Worm (Caenorhabditis elegans): ENCODE results near the gene str-81.

The str-81 gene

DNA sequence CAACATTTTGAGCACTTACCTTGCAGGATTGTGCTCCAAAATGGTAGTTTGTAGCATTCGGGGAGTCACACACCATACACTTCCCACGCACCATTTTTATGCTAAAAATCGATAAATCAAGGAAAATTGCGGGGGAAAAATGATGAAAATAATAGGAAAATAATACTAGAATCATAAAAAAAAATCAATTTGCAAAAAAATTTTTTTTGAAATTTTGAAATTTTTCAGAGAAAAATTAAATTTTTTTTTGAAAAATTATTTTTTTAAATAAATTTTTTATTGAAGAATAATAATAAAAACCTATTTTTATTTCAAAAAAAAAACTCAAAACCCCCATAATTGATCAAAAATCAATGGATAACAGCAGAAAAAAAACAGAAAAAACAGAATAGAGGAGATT lies 39.1 kb downstream of the str-81 start, which contains the start of gene nhr-79:
TSS of gene nhr-79 (minus strand) at position 101 of the 400 bp plus-strand sequence.
- no peak for TF ChIP-seq nhr-85 (tag)
- TF ChIP-seq vab-15 (tag; optimal IDR thresholded peaks at IDR 0.05), result no peak
- TF ChIP-seq alr-1 (tag; optimal IDR thresholded peaks at IDR 0.05; ENCODE audit: borderline replicate concordance), result no peak
- no peak for TF ChIP-seq dsc-1 (tag; optimal IDR thresholded peaks at IDR 0.05)
- no peak for TF ChIP-seq ceh-82 (tag; optimal IDR thresholded peaks at IDR 0.05)
- TF ChIP-seq lin-39 (tag; optimal IDR thresholded peaks at IDR 0.05), result no peak
- no peak for TF ChIP-seq C16A3.4 (tag; optimal IDR thresholded peaks at IDR 0.05)
- TF ChIP-seq unc-30 (tag; optimal IDR thresholded peaks at IDR 0.05), result no peak
- TF ChIP-seq nhr-20 (tag; optimal IDR thresholded peaks at IDR 0.05), result no peak

DNA sequence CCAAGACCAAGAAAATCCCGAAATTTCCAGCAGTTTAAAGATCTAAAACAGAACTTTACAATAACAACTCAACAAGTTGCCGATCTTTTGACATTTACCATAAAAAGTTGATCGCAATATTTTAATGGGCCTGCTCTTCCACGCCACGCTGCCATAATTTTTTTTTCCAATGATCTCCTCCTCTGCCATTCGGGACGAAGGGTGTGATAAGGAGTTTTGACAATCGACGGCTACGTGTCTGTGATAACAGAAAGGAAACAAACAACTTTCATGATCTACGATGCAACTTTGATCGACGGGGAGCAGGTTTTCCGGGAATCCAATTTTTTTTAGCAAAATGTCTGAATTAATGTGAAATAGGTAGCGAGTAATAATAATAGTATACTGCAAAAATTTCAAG lies 44.0 kb downstream of the str-81 start:
- TF ChIP-seq ceh-8 (GFP tag; optimal IDR thresholded peaks at IDR 0.05) (no peak), lin-35 (GFP tag; optimal IDR thresholded peaks at IDR 0.05) (peak in 1 of 2 experiments; percentile 38), elt-2 (tag; optimal IDR thresholded peaks at IDR 0.05) (peak; percentile 70)

DNA sequence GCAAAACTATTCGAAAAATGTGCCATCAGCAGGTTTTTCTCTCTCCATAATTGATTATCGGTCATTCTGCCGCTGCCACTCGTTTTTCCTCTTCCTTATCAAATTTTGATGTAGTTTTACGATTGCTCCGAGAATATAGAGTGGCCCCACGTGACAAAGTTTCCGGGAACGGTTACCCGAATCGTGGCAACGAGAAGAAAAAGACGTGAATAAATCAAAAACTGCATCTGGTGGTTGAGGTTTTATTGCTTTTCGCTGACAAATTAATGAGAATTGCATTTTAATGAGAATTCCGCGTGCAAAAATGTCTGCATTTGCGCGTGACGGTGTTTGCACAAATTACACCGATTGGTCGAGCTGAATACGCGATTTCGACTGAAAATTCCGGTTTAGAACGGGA lies 45.4 kb downstream of the str-81 start:
- TF ChIP-seq nhr-77 (tag; optimal IDR thresholded peaks at IDR 0.05) (no peak), efl-1 (optimal IDR thresholded peaks at IDR 0.05) (no peak), efl-1 (GFP tag; optimal IDR thresholded peaks at IDR 0.05 in 1 of 2) (peak in 1 of 2 experiments; percentile 52), F16B12.6 (tag; optimal IDR thresholded peaks at IDR 0.05) (peak; percentile 12), lin-35 (GFP tag; optimal IDR thresholded peaks at IDR 0.05) (peak in 1 of 2 experiments; percentile 2), lin-14 (GFP tag; optimal IDR thresholded peaks at IDR 0.05) (peak; percentile 10), C04F5.9 (tag; optimal IDR thresholded peaks at IDR 0.05) (no peak), nhr-20 (tag; optimal IDR thresholded peaks at IDR 0.05) (peak; percentile 19), nhr-11 (tag; optimal IDR thresholded peaks at IDR 0.05) (no peak), elt-2 (tag; optimal IDR thresholded peaks at IDR 0.05) (peak; percentile 90)

DNA sequence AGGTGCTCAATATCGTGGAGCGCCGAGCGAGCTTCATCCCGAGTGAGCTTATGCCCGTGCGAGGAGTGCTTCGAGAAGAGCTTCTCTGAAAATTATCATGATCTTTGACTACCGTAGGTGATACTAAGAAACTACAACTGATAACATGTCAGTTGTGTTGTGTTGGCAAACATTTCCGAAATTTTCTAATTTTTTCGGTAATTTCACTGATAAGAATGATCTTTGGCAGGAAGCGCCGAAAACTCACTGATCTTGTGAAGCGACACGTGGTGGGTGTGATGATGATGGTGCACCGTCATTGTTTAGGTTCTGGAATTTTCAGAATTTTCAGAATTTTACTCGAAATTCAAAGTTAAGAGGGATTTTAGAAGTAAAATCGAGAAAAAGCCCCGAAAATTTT lies 47.6 kb downstream of the str-81 start, which contains the start of gene Y39B6A.1:
TSS of gene Y39B6A.1 (minus strand) at position 309 of the 400 bp plus-strand sequence.
- TF ChIP-seq lin-14 (GFP tag; optimal IDR thresholded peaks at IDR 0.05), result no peak
- peak in 1 of 2 experiments; percentile 3 for TF ChIP-seq lin-35 (GFP tag; optimal IDR thresholded peaks at IDR 0.05)
- peak; percentile 76 for TF ChIP-seq elt-2 (tag; optimal IDR thresholded peaks at IDR 0.05)
- no peak for TF ChIP-seq unc-62 (GFP tag; optimal IDR thresholded peaks at IDR 0.05)

DNA sequence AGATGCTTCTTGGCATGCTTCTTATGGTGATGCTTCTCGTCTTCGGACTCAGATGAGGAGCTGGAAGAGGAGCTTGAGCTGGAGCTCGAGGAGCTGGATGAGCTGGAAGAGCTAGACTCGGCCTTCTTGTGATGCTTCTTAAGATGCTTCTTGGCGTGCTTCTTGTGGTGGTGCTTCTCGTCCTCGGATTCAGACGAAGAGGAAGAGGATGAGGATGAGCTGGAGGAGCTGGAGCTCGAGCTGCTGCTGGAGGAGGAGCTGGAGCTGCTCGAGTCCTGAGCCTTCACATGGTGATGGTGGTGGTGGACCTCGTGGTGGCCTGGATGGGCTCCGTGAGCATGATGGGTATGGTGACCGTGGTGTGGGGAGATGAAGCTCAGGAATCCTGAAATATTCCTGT lies 48.1 kb downstream of the str-81 start:
- TF ChIP-seq aly-2 (tag; optimal IDR thresholded peaks at IDR 0.05) (no peak), tlp-1 (tag; optimal IDR thresholded peaks at IDR 0.05) (no peak), mab-9 (GFP tag; IDR thresholded peaks at IDR 0.05) (no peak), nhr-237 (tag; optimal IDR thresholded peaks at IDR 0.05) (no peak), lsy-2 (tag; optimal IDR thresholded peaks at IDR 0.05) (no peak), ceh-63 (GFP tag; optimal IDR thresholded peaks at IDR 0.05) (no peak), ceh-82 (tag; optimal IDR thresholded peaks at IDR 0.05) (no peak), vab-15 (tag; optimal IDR thresholded peaks at IDR 0.05) (no peak), unc-30 (tag; optimal IDR thresholded peaks at IDR 0.05) (no peak), swsn-7 (tag; optimal IDR thresholded peaks at IDR 0.05) (no peak)

DNA sequence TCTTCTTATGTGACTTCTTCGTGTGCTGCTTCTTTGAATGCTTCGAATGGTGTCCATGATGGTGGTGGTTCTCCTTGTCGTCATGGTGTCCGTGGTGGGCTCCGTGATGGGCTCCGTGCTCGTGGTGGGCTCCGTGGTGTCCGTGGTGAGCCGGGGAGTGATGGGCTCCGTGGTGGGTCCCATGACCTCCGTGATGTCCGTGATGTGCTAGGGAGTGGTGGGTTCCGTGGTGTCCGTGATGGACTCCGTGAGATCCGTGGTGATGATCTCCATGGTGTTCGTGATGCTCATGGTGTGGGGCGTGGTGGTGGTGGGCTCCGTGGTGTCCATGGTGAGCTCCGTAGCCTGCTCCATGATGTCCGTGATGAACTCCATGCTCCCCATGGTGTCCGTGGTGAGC lies 49.7 kb downstream of the str-81 start:
- no peak for TF ChIP-seq efl-1 (optimal IDR thresholded peaks at IDR 0.05)
- peak in 1 of 2 experiments; percentile 65 for TF ChIP-seq efl-1 (GFP tag; optimal IDR thresholded peaks at IDR 0.05 in 1 of 2)
- no peak for TF ChIP-seq aly-2 (tag; optimal IDR thresholded peaks at IDR 0.05)

DNA sequence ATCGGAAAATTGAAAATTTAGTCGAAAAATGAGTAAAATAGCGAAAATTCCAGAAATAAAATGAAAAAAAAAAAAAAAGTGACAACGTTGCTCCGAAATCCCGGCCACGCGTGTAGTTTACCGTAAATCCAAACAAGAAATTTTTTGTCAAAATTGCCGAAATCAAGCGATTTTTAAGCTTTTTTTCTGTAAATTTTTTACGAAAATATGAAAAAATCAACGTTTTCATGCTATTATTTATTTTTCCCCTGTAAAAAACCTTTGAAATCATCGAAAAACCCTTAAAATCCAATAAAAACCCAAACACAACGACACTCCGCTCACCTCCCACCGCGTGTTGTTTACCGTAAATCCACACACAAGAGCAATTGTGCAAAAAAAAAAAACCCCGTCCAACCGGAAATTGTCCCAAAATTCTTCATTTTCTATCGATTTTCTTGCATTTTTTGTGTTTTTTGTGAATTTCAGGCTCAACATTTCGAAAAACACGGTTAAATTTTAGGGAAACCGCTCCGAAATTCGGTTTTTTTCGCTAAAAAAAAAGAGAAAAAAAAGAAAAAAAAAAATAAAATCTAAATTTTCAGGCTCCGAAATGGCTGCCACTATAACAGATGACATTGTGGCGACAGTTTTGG lies 60.8 kb downstream of the str-81 start, which contains the start of the genes Y39B6A.3 and pph-5:
TSS of gene Y39B6A.3 (minus strand) at position 51 of the 635 bp plus-strand sequence.
TSS of gene pph-5 (plus strand) at position 585 of the 635 bp plus-strand sequence.
- TF ChIP-seq nhr-90 (tag; optimal IDR thresholded peaks at IDR 0.05; ENCODE audit: poor library complexity) (no peak), blmp-1 (tag; optimal IDR thresholded peaks at IDR 0.05) (peak; percentile 21), ces-1 (GFP tag; optimal IDR thresholded peaks at IDR 0.05) (no peak), C04F5.9 (tag; optimal IDR thresholded peaks at IDR 0.05) (no peak), zip-4 (GFP tag; optimal IDR thresholded peaks at IDR 0.05) (no peak), hpl-2 (GFP tag; optimal IDR thresholded peaks at IDR 0.05) (peak; percentile 7), lin-14 (GFP tag; optimal IDR thresholded peaks at IDR 0.05) (no peak), nhr-20 (tag; optimal IDR thresholded peaks at IDR 0.05) (no peak), efl-3 (GFP tag; optimal IDR thresholded peaks at IDR 0.05) (no peak), lin-35 (GFP tag; optimal IDR thresholded peaks at IDR 0.05) (peak; percentile 49 to 53), nhr-85 (tag) (peak; percentile 63), dpl-1 (GFP tag; optimal IDR thresholded peaks at IDR 0.05) (peak; percentile 36 to 52 (median 36)), nhr-28 (tag; optimal IDR thresholded peaks at IDR 0.05) (no peak), lin-15B (tag; optimal IDR thresholded peaks at IDR 0.05) (peak; percentile 44), skn-1 (tag; optimal IDR thresholded peaks at IDR 0.05) (peak; percentile 9), C16A3.4 (tag; optimal IDR thresholded peaks at IDR 0.05) (peak; percentile 18), fkh-8 (tag; optimal IDR thresholded peaks at IDR 0.05) (peak; percentile 65), fkh-10 (GFP tag; optimal IDR thresholded peaks at IDR 0.05) (no peak), unc-30 (tag; optimal IDR thresholded peaks at IDR 0.05) (no peak)

Measured in whole organism, L1 larva.